Fruit fly (Drosophila melanogaster): Measurements from ENCODE around the gene CG9168.

- no peak for TF ChIP-seq CG8159 (tag; optimal IDR thresholded peaks at IDR 0.05)
- peak; percentile 17 for TF ChIP-seq Pif1B (GFP tag; optimal IDR thresholded peaks at IDR 0.05)
- no peak for TF ChIP-seq CG14655 (GFP tag; optimal IDR thresholded peaks at IDR 0.05)
- TF ChIP-seq EcR (GFP tag; optimal IDR thresholded peaks at IDR 0.05), result no peak
- TF ChIP-seq gl (tag; optimal IDR thresholded peaks at IDR 0.05), result peak; percentile 67
- peak; percentile 74 for TF ChIP-seq CG15710 (tag; optimal IDR thresholded peaks at IDR 0.05)
- no peak for TF ChIP-seq CG32121 (GFP tag; IDR thresholded peaks at IDR 0.05)
Observed at dm6 chr3L:1414032-1414431, 3.2 kb downstream of the CG9168 start.

Measured in whole organism, pupa.